Worm (Caenorhabditis elegans): Measurements from ENCODE around the gene tost-1.
A peak's percentile ranks its signal among the peaks of the same experiment; 100 is the strongest.
"Not testable (repeated sequence)": the region's sequence is repeated elsewhere in the genome, so short reads cannot be mapped to it uniquely, and the experiment has no call there.

tost-1 gene

ce11 chrIII:4878281-4878680 is at the start of gene tost-1, which contains the start of gene arx-6:
TSS of gene tost-1 (minus strand) at chrIII:4878311.
TSS of gene arx-6 (plus strand) at chrIII:4878658.
- TF ChIP-seq pha-4 (tag; optimal IDR thresholded peaks at IDR 0.05) (peak; percentile 19), blmp-1 (tag; optimal IDR thresholded peaks at IDR 0.05) (no peak), lsy-2 (tag; optimal IDR thresholded peaks at IDR 0.05) (peak; percentile 37), cnd-1 (tag; optimal IDR thresholded peaks at IDR 0.05) (no peak), nhr-237 (tag; optimal IDR thresholded peaks at IDR 0.05) (no peak), ztf-11 (tag; optimal IDR thresholded peaks at IDR 0.05) (no peak), mep-1 (tag; optimal IDR thresholded peaks at IDR 0.05) (peak; percentile 50), ceh-39 (tag; optimal IDR thresholded peaks at IDR 0.05) (no peak), lin-13 (tag; optimal IDR thresholded peaks at IDR 0.05) (no peak)

- TF ChIP-seq drap-1 (GFP tag; optimal IDR thresholded peaks at IDR 0.05) (no peak), unc-62 (GFP tag; optimal IDR thresholded peaks at IDR 0.05) (no peak), tbx-8 (GFP tag; optimal IDR thresholded peaks at IDR 0.05) (no peak), mls-2 (tag; optimal IDR thresholded peaks at IDR 0.05) (no peak), zip-8 (tag; optimal IDR thresholded peaks at IDR 0.05) (no peak), ham-2 (GFP tag; optimal IDR thresholded peaks at IDR 0.05) (no peak)
These were observed 46.0 kb upstream of the tost-1 start for ce11 chrIII:4924134-4924533.

ce11 chrIII:4922020-4922419 is 43.9 kb upstream of the tost-1 start, which contains the start of gene mmab-1:
TSS of gene mmab-1 (minus strand) at chrIII:4922114.
- not testable (repeated sequence) for TF ChIP-seq mab-5, unc-39, mls-2 (tag; optimal IDR thresholded peaks at IDR 0.05)

- no peak for TF ChIP-seq cnd-1 (tag; optimal IDR thresholded peaks at IDR 0.05)
- no peak for TF ChIP-seq tbx-8 (GFP tag; optimal IDR thresholded peaks at IDR 0.05)
- no peak for TF ChIP-seq nhr-28 (tag; optimal IDR thresholded peaks at IDR 0.05)
- no peak for TF ChIP-seq elt-1 (tag; optimal IDR thresholded peaks at IDR 0.05; ENCODE audit: borderline replicate concordance, insufficient read depth)
- TF ChIP-seq mep-1 (tag; optimal IDR thresholded peaks at IDR 0.05), result no peak
- no peak for TF ChIP-seq bed-3 (GFP tag; optimal IDR thresholded peaks at IDR 0.05)
- TF ChIP-seq ham-2 (GFP tag; optimal IDR thresholded peaks at IDR 0.05), result no peak
- no peak for TF ChIP-seq elt-3 (tag; optimal IDR thresholded peaks at IDR 0.05)
- TF ChIP-seq nhr-76 (tag; optimal IDR thresholded peaks at IDR 0.05), result no peak
These were observed 42.1 kb upstream of the tost-1 start, which contains the start of gene ula-1 for ce11 chrIII:4920221-4920620. TSS of gene ula-1 (minus strand) at chrIII:4920321.

- TF ChIP-seq zip-8 (tag; optimal IDR thresholded peaks at IDR 0.05), result no peak
- TF ChIP-seq lin-13 (tag; optimal IDR thresholded peaks at IDR 0.05), result no peak
- TF ChIP-seq nhr-12 (tag; optimal IDR thresholded peaks at IDR 0.05), result no peak
- TF ChIP-seq drap-1 (GFP tag; optimal IDR thresholded peaks at IDR 0.05), result no peak
- TF ChIP-seq mls-2 (tag; optimal IDR thresholded peaks at IDR 0.05), result no peak
These were observed 40.8 kb upstream of the tost-1 start for ce11 chrIII:4918906-4919305.

- TF ChIP-seq lsy-2 (tag; optimal IDR thresholded peaks at IDR 0.05), result peak; percentile 67
- no peak for TF ChIP-seq bed-3 (GFP tag; optimal IDR thresholded peaks at IDR 0.05)
- TF ChIP-seq ham-2 (GFP tag; optimal IDR thresholded peaks at IDR 0.05), result no peak
- TF ChIP-seq nhr-237 (tag; optimal IDR thresholded peaks at IDR 0.05), result peak; percentile 13
- no peak for TF ChIP-seq snpc-4 (tag; optimal IDR thresholded peaks at IDR 0.05)
- no peak for TF ChIP-seq hlh-1 (tag; optimal IDR thresholded peaks at IDR 0.05)
- TF ChIP-seq nhr-76 (tag; optimal IDR thresholded peaks at IDR 0.05), result no peak
- TF ChIP-seq ceh-83 (GFP tag; optimal IDR thresholded peaks at IDR 0.05), result no peak
- no peak for TF ChIP-seq tbx-8 (GFP tag; optimal IDR thresholded peaks at IDR 0.05)
- TF ChIP-seq unc-120 (tag; optimal IDR thresholded peaks at IDR 0.05; ENCODE audit: poor library complexity, severe bottlenecking), result peak; percentile 61
- TF ChIP-seq zip-8 (tag; optimal IDR thresholded peaks at IDR 0.05), result no peak
- peak; percentile 55 for TF ChIP-seq mep-1 (tag; optimal IDR thresholded peaks at IDR 0.05)
- TF ChIP-seq sem-2 (GFP tag; optimal IDR thresholded peaks at IDR 0.05), result no peak
These were observed 40.0 kb upstream of the tost-1 start, which contains the start of gene rpb-8 for ce11 chrIII:4917960-4918712. TSS of gene rpb-8 (minus strand) at chrIII:4918008.
